Worm (Caenorhabditis elegans) whole organism, L2 larva: ENCODE data around the gene F53F8.5.
A peak's percentile ranks its signal among the peaks of the same experiment; 100 is the strongest.

Experiments
- C34F6.9 ChIP-seq: fragments of 150-350 bp; optimal IDR thresholded peaks from 2 replicates; lab custom pipeline; 2014; ENCODE audit warnings: missing biosample characterization, missing genetic modification characterization
- F13H6.1 ChIP-seq: sonication (generic microtip); optimal IDR thresholded peaks from 2 replicates; lab custom pipeline; 2016; ENCODE audit warnings: missing genetic modification characterization, missing compliant biosample characterization
- R02D3.7 ChIP-seq: fragments of 150-350 bp; optimal IDR thresholded peaks from 2 replicates; lab custom pipeline; 2014; ENCODE audit warnings: missing biosample characterization, missing genetic modification characterization
- Y55F3AM.14 ChIP-seq: fragments of 200-800 bp; sonication (Bioruptor generic); optimal IDR thresholded peaks from 2 replicates; lab custom pipeline; 2018; ENCODE audit warnings: mild to moderate bottlenecking, missing genetic modification characterization, missing compliant biosample characterization
- ZK546.5 ChIP-seq: sonication (generic microtip); optimal IDR thresholded peaks from 2 replicates; lab custom pipeline; 2017; ENCODE audit warnings: missing biosample characterization, missing genetic modification characterization
- alr-1 ChIP-seq: fragments of 150-350 bp; optimal IDR thresholded peaks from 2 replicates; lab custom pipeline; 2014; ENCODE audit warnings: missing biosample characterization, missing genetic modification characterization
- aly-2 ChIP-seq: fragments of 150-350 bp; optimal IDR thresholded peaks from 2 replicates; lab custom pipeline; 2014; ENCODE audit warnings: missing biosample characterization, missing genetic modification characterization
- ama-1 ChIP-seq: fragments of 150-350 bp; optimal IDR thresholded peaks from 2 replicates; lab custom pipeline; 2018; ENCODE audit warnings: inconsistent platforms
- blmp-1 ChIP-seq: sonication (generic microtip); optimal IDR thresholded peaks from 2 replicates; lab custom pipeline; 2017; ENCODE audit warnings: missing genetic modification characterization, mild to moderate bottlenecking, missing compliant biosample characterization, antibody characterized with exemption, moderate library complexity; ENCODE audit not compliant: insufficient read depth
- ceh-82 ChIP-seq: fragments of 150-350 bp; optimal IDR thresholded peaks from 2 replicates; lab custom pipeline; 2014; ENCODE audit warnings: missing biosample characterization, missing genetic modification characterization
- crh-2 ChIP-seq: sonication (generic microtip); optimal IDR thresholded peaks from 2 replicates; lab custom pipeline; 2017; ENCODE audit warnings: missing biosample characterization, missing genetic modification characterization
- dmd-4 ChIP-seq: sonication (generic microtip); optimal IDR thresholded peaks from 2 replicates; lab custom pipeline; 2017; ENCODE audit warnings: missing biosample characterization, missing genetic modification characterization
- elt-1 ChIP-seq: fragments of 150-350 bp; optimal IDR thresholded peaks from 2 replicates; lab custom pipeline; 2014; ENCODE audit warnings: missing biosample characterization, missing genetic modification characterization
- elt-3 ChIP-seq: sonication (generic microtip); optimal IDR thresholded peaks from 2 replicates; lab custom pipeline; 2017; ENCODE audit warnings: missing biosample characterization, missing genetic modification characterization
- fos-1 ChIP-seq: fragments of 150-350 bp; optimal IDR thresholded peaks from 2 replicates; lab custom pipeline; 2014; ENCODE audit warnings: missing biosample characterization, missing genetic modification characterization
- lin-11 ChIP-seq: fragments of 150-350 bp; sonication (generic microtip); optimal IDR thresholded peaks from 2 replicates; lab custom pipeline; 2014; ENCODE audit warnings: missing biosample characterization, missing genetic modification characterization, inconsistent platforms, mixed read lengths
- lin-13 ChIP-seq: fragments of 150-350 bp; optimal IDR thresholded peaks from 2 replicates; lab custom pipeline; 2014; ENCODE audit warnings: missing biosample characterization, missing genetic modification reagents, missing genetic modification characterization
- lin-39 ChIP-seq: fragments of 150-350 bp; optimal IDR thresholded peaks from 2 replicates; lab custom pipeline; 2014; ENCODE audit warnings: missing biosample characterization, missing genetic modification reagents, missing genetic modification characterization
- lsy-2 ChIP-seq, 2 experiments: fragments of 150-350 bp in 1 of 2; sonication (generic microtip) in 1 of 2; optimal IDR thresholded peaks; 2 replicates each; lab custom pipeline; 2014 to 2017; ENCODE audit warnings: missing biosample characterization in 2 of 2, missing genetic modification characterization in 2 of 2
- mab-5 ChIP-seq: fragments of 150-350 bp; optimal IDR thresholded peaks from 2 replicates; lab custom pipeline; 2014; ENCODE audit warnings: missing biosample characterization, missing genetic modification characterization
- mbf-1 ChIP-seq: sonication (generic microtip); optimal IDR thresholded peaks from 2 replicates; lab custom pipeline; 2017; ENCODE audit warnings: missing biosample characterization, missing genetic modification characterization
- mdl-1 ChIP-seq, 2 experiments: fragments of 150-350 bp in 1 of 2; sonication (generic microtip) in 1 of 2; optimal IDR thresholded peaks; 2 replicates each; lab custom pipeline; 2017; ENCODE audit warnings: missing biosample characterization in 2 of 2, missing genetic modification characterization in 2 of 2
- nhr-10 ChIP-seq: sonication (generic microtip); optimal IDR thresholded peaks from 2 replicates; lab custom pipeline; 2017; ENCODE audit warnings: missing biosample characterization, missing genetic modification characterization
- nhr-11 ChIP-seq: fragments of 150-350 bp; optimal IDR thresholded peaks from 2 replicates; lab custom pipeline; 2014; ENCODE audit warnings: missing biosample characterization, missing genetic modification characterization
- nhr-12 ChIP-seq: fragments of 150-350 bp; optimal IDR thresholded peaks from 2 replicates; lab custom pipeline; 2014; ENCODE audit warnings: missing biosample characterization, missing genetic modification characterization
- nhr-129 ChIP-seq: fragments of 150-350 bp; optimal IDR thresholded peaks from 2 replicates; lab custom pipeline; 2014; ENCODE audit warnings: missing biosample characterization, missing genetic modification characterization
- nhr-21 ChIP-seq: fragments of 150-350 bp; optimal IDR thresholded peaks from 2 replicates; lab custom pipeline; 2014; ENCODE audit warnings: missing biosample characterization, missing genetic modification characterization
- nhr-23 ChIP-seq: fragments of 150-350 bp; optimal IDR thresholded peaks from 2 replicates; lab custom pipeline; 2014; ENCODE audit warnings: missing biosample characterization, missing genetic modification reagents, missing genetic modification characterization
- nhr-237 ChIP-seq: fragments of 150-350 bp; optimal IDR thresholded peaks from 2 replicates; lab custom pipeline; 2014; ENCODE audit warnings: missing biosample characterization, missing genetic modification characterization
- nhr-25 ChIP-seq: fragments of 150-350 bp; sonication (generic microtip); optimal IDR thresholded peaks from 3 replicates; lab custom pipeline; 2014; ENCODE audit warnings: missing biosample characterization, missing genetic modification characterization
- nhr-6 ChIP-seq: fragments of 150-350 bp; optimal IDR thresholded peaks from 2 replicates; lab custom pipeline; 2014; ENCODE audit warnings: missing biosample characterization, missing genetic modification characterization
- nhr-77 ChIP-seq: fragments of 150-350 bp; optimal IDR thresholded peaks from 2 replicates; lab custom pipeline; 2014; ENCODE audit warnings: missing biosample characterization, missing genetic modification characterization
- peb-1 ChIP-seq: fragments of 150-350 bp; optimal IDR thresholded peaks from 2 replicates; lab custom pipeline; 2014; ENCODE audit warnings: missing biosample characterization, missing genetic modification characterization
- sem-4 ChIP-seq: fragments of 150-350 bp; optimal IDR thresholded peaks from 2 replicates; lab custom pipeline; 2014; ENCODE audit warnings: missing biosample characterization, missing genetic modification reagents, missing genetic modification characterization
- skn-1 ChIP-seq: sonication (generic microtip); optimal IDR thresholded peaks from 2 replicates; lab custom pipeline; 2017; ENCODE audit warnings: missing biosample characterization, missing genetic modification characterization
- sma-3 ChIP-seq: sonication (generic microtip); optimal IDR thresholded peaks from 2 replicates; lab custom pipeline; 2016; ENCODE audit warnings: missing genetic modification reagents, missing genetic modification characterization, missing compliant biosample characterization
- sma-9 ChIP-seq, 2 experiments: fragments of 150-350 bp in 1 of 2; sonication (generic microtip) in 1 of 2; optimal IDR thresholded peaks; 2 replicates each; lab custom pipeline; 2014 to 2016; ENCODE audit warnings: missing genetic modification characterization in 2 of 2, mild to moderate bottlenecking in 1 of 2, missing biosample characterization in 1 of 2, missing compliant biosample characterization in 1 of 2, missing genetic modification reagents in 1 of 2, moderate library complexity in 1 of 2
- snpc-4 ChIP-seq: fragments of 150-350 bp; optimal IDR thresholded peaks from 2 replicates; lab custom pipeline; 2014; ENCODE audit warnings: missing biosample characterization, missing genetic modification characterization
- unc-39 ChIP-seq: fragments of 150-350 bp; optimal IDR thresholded peaks from 2 replicates; lab custom pipeline; 2014; ENCODE audit warnings: missing biosample characterization, missing genetic modification characterization
- unc-55 ChIP-seq: fragments of 150-350 bp; sonication (generic microtip); optimal IDR thresholded peaks from 3 replicates; lab custom pipeline; 2014; ENCODE audit warnings: missing biosample characterization, missing genetic modification reagents, missing genetic modification characterization
- unc-62 ChIP-seq: fragments of 150-350 bp; optimal IDR thresholded peaks from 2 replicates; lab custom pipeline; 2014; ENCODE audit warnings: missing biosample characterization, missing genetic modification reagents, missing genetic modification characterization
- zag-1 ChIP-seq: fragments of 150-350 bp; optimal IDR thresholded peaks from 2 replicates; lab custom pipeline; 2014; ENCODE audit warnings: missing biosample characterization, missing genetic modification characterization
- ztf-1 ChIP-seq: fragments of 200-800 bp; sonication (Bioruptor generic); conservative IDR thresholded peaks from 2 replicates; pipeline ENCODE4 v1.3.6; 2022; ENCODE audit warnings: missing genetic modification characterization, missing compliant biosample characterization
- ztf-11 ChIP-seq: sonication (generic microtip); optimal IDR thresholded peaks from 2 replicates; lab custom pipeline; 2017; ENCODE audit warnings: missing biosample characterization, missing genetic modification characterization
- ztf-4 ChIP-seq: fragments of 150-350 bp; optimal IDR thresholded peaks from 2 replicates; lab custom pipeline; 2014; ENCODE audit warnings: missing biosample characterization, missing genetic modification characterization

Gene F53F8.5

DNA sequence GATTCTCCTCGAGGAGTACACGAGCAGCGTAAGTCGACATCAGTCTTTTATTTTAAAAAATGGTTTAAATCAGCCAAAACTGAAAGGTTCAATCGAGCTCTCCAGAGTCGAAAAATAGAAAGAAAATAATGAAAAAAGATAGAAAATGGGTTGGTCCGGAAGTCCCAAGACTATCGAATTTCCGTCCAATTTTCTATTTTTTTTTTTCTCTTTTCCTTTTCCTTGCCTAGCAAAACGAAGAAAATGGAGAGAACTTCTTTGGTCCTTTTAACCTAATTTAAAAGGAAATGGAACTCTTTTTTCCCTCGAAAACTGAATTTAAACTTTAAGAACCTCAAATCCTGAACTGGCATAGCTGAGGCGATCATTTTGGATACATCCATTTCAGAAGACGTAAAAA lies 35.5 kb upstream of the F53F8.5 start:
- TF ChIP-seq nhr-11 (tag; lab: Kevin White, UChicago) (no peak), nhr-77 (tag; lab: Kevin White, UChicago) (no peak), sma-3 (no peak), mbf-1 (tag; lab: Kevin White, UChicago) (no peak), nhr-23 (tag; lab: Kevin White, UChicago) (no peak), mdl-1 (tag; optimal IDR thresholded peaks at IDR 0.05; lab: Kevin White, UChicago) (no peak), snpc-4 (tag; lab: Kevin White, UChicago) (no peak), skn-1 (tag; lab: Kevin White, UChicago) (no peak), peb-1 (tag; lab: Kevin White, UChicago) (no peak), C34F6.9 (tag; lab: Kevin White, UChicago) (peak; percentile 13), dmd-4 (no peak), nhr-25 (tag; lab: Kevin White, UChicago) (no peak), F13H6.1 (tag; lab: Kevin White, UChicago) (peak; percentile 25), alr-1 (no peak)

DNA sequence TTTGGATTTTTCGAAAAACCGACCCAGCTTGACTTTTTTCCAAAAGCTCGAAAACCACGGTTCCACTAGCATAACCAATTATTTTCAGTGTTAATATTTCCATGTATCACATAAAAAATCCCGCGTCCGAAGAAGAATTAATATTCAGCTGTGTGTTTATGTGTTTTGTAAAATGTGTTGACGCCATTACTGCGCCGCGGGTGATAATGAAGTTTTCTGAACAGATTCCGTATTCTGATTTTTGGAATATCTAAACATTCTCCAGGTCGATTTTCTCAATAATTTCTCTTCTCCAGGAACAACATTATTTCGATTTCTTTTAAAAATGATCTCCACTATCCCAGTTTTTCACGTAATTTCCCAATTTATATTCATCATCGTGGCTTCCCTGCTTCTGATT lies 30.8 kb upstream of the F53F8.5 start, which contains the start of gene srxa-6:
Gene srxa-6, plus strand, starts transcription at position 301 of the 400 bp plus-strand sequence.
- TF ChIP-seq sem-4: no peak
- no peak for TF ChIP-seq nhr-12 (tag; lab: Kevin White, UChicago)
- no peak for TF ChIP-seq R02D3.7 (tag; lab: Kevin White, UChicago)
- TF ChIP-seq ztf-4: no peak
- no peak for TF ChIP-seq mbf-1 (tag; lab: Kevin White, UChicago)
- no peak for TF ChIP-seq peb-1 (tag; lab: Kevin White, UChicago)
- no peak for TF ChIP-seq nhr-23 (tag; lab: Kevin White, UChicago)
- TF ChIP-seq nhr-10: no peak
- no peak for TF ChIP-seq ztf-1 (GFP tag; lab: Robert Waterston, UW)
- no peak for TF ChIP-seq elt-3 (tag; lab: Kevin White, UChicago)
- TF ChIP-seq alr-1: no peak
- TF ChIP-seq nhr-21: no peak
- TF ChIP-seq mdl-1 (tag; optimal IDR thresholded peaks at IDR 0.05; lab: Kevin White, UChicago): no peak
- TF ChIP-seq unc-62: no peak
- no peak for TF ChIP-seq ztf-11

DNA sequence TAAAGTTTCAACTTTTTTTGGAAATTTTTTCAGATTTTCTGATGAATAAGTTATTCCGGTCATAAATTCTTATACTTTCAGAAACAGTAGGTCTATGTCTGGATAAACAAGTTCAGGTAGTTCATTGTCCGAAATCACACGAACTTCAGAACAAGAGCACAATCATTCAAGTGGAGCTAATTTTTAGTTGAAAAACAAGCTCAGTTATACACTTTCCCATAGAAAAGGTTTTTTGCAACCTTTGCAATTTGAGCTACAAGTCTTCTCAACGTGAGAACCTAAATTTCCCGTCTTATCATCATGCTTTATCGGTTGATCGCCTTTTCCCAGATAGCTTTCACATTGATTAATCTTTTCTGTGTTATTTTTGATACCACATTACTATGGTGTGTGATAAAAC lies 27.9 kb upstream of the F53F8.5 start, which contains the start of gene srxa-1:
Gene srxa-1, plus strand, starts transcription at position 301 of the 400 bp plus-strand sequence.
- no peak for TF ChIP-seq nhr-237
- no peak for TF ChIP-seq mab-5
- TF ChIP-seq C34F6.9 (tag; lab: Kevin White, UChicago): no peak
- TF ChIP-seq elt-3 (tag; lab: Kevin White, UChicago): no peak
- no peak for TF ChIP-seq zag-1 (tag; lab: Kevin White, UChicago)
- no peak for TF ChIP-seq fos-1 (tag; lab: Kevin White, UChicago)
- no peak for TF ChIP-seq nhr-10
- no peak for TF ChIP-seq snpc-4 (tag; lab: Kevin White, UChicago)
- TF ChIP-seq lin-13 (GFP tag; lab: Kevin White, UChicago): no peak
- TF ChIP-seq lin-39 (tag; lab: Kevin White, UChicago): no peak
- TF ChIP-seq ceh-82 (tag; lab: Kevin White, UChicago): no peak
- TF ChIP-seq R02D3.7 (tag; lab: Kevin White, UChicago): no peak
- TF ChIP-seq crh-2: no peak

DNA sequence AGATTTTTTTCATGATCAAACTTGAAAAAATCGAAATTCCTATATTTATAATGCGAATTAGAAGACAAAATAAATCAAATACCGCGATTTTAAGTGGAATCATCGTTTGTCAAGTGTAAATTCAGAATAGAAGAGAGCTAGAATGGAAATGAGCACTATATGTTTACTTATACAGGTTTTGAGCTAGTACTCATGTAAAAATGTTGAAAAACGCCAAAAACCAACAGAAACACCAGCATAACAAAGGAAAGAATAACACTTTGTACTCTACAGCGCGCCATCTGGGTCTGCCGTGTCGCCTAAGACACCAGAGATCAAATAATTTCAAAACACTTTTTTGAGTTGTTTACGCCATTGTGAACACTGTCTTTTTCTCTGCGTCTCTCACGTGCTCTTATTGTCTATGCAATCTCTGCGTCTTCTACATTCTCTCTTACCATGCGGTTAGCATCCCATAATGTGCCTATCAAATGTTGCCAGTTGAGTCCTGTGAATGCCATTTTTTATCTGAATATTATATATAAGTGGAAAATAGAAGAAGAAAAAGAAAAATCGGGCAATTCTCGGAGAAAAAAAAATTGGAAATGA lies 25.0 kb upstream of the F53F8.5 start, which contains the start of gene ipla-3:
Gene ipla-3, minus strand, starts transcription at position 510 of the 588 bp plus-strand sequence.
- TF ChIP-seq sma-3 (peak; percentile 54), nhr-237 (no peak), F13H6.1 (tag; lab: Kevin White, UChicago) (peak; percentile 77), aly-2 (tag; lab: Kevin White, UChicago) (no peak), mbf-1 (tag; lab: Kevin White, UChicago) (no peak), blmp-1 (tag; lab: Kevin White, UChicago) (no peak), Y55F3AM.14 (GFP tag; lab: Kevin White, UChicago) (no peak), nhr-77 (tag; lab: Kevin White, UChicago) (no peak), dmd-4 (no peak), ztf-4 (no peak), ztf-1 (GFP tag; lab: Robert Waterston, UW) (no peak), alr-1 (no peak), fos-1 (tag; lab: Kevin White, UChicago) (peak; percentile 69), C34F6.9 (tag; lab: Kevin White, UChicago) (peak; percentile 68), unc-39 (no peak), elt-1 (no peak), ZK546.5 (no peak), nhr-11 (tag; lab: Kevin White, UChicago) (no peak), ama-1 (lab: Kevin White, UChicago) (no peak), lsy-2 (tag; optimal IDR thresholded peaks at IDR 0.05; lab: Kevin White, UChicago) (peak in 1 of 2 experiments; percentile 2), nhr-6 (peak; percentile 6), lin-39 (tag; lab: Kevin White, UChicago) (no peak), lin-13 (GFP tag; lab: Kevin White, UChicago) (peak; percentile 37), sma-9 (GFP tag; optimal IDR thresholded peaks at IDR 0.05; lab: Kevin White, UChicago) (peak; percentile 95), sma-9 (tag; optimal IDR thresholded peaks at IDR 0.05; lab: Kevin White, UChicago) (no peak), nhr-129 (tag; lab: Kevin White, UChicago) (peak; percentile 56), lin-11 (no peak), unc-55 (GFP tag; lab: Kevin White, UChicago) (peak; percentile 78), ztf-11 (no peak), skn-1 (tag; lab: Kevin White, UChicago) (no peak), crh-2 (peak; percentile 86)
